Fruit fly (Drosophila melanogaster) whole organism, embryonic: ENCODE measurements around the gene CG44006.

ENCODE experiments used
- Abd-B ChIP-seq: fragments of 200-800 bp; sonication (Bioruptor generic); optimal IDR thresholded peaks from 2 replicates; lab custom pipeline; 2018; ENCODE audit warnings: missing biosample characterization, mild to moderate bottlenecking, missing genetic modification characterization, moderate library complexity
- CG10462 ChIP-seq: fragments of 200-800 bp; sonication (Bioruptor generic); optimal IDR thresholded peaks from 2 replicates; lab custom pipeline; 2016; ENCODE audit warnings: missing biosample characterization, missing genetic modification characterization
- CG12236 ChIP-seq: fragments of 200-800 bp; sonication (Bioruptor generic); optimal IDR thresholded peaks from 2 replicates; lab custom pipeline; 2016; ENCODE audit warnings: missing biosample characterization, missing genetic modification characterization
- CG13424 ChIP-seq: fragments of 200-800 bp; sonication (Bioruptor generic); optimal IDR thresholded peaks from 2 replicates; lab custom pipeline; 2019; ENCODE audit warnings: missing biosample characterization, mild to moderate bottlenecking, missing genetic modification characterization, moderate library complexity
- CG14014 ChIP-seq: fragments of 200-800 bp; sonication (Bioruptor generic); IDR thresholded peaks from 2 replicates; pipeline ENCODE4 v1.3.6; 2022; ENCODE audit warnings: missing biosample characterization, missing genetic modification characterization
- CG15696 ChIP-seq: fragments of 200-800 bp; sonication (Bioruptor generic); optimal IDR thresholded peaks from 2 replicates; lab custom pipeline; 2019; ENCODE audit warnings: missing biosample characterization, mild to moderate bottlenecking, missing genetic modification characterization, moderate library complexity
- CG1603 ChIP-seq: fragments of 200-800 bp; sonication (Bioruptor generic); optimal IDR thresholded peaks from 2 replicates; lab custom pipeline; 2019; ENCODE audit warnings: missing biosample characterization, mild to moderate bottlenecking, missing genetic modification characterization, moderate library complexity
- CG16813 ChIP-seq: fragments of 200-800 bp; sonication (Bioruptor generic); IDR thresholded peaks from 3 replicates; pipeline ENCODE4 v1.3.6; 2022; ENCODE audit warnings: missing biosample characterization, missing genetic modification characterization; ENCODE audit not compliant: partially characterized antibody
- CG17328 ChIP-seq: fragments of 200-800 bp; sonication (Bioruptor generic); IDR thresholded peaks from 2 replicates; pipeline ENCODE4 v1.3.6; 2022; ENCODE audit warnings: missing biosample characterization, missing genetic modification characterization
- CG17385 ChIP-seq: fragments of 200-800 bp; sonication (Bioruptor generic); optimal IDR thresholded peaks from 3 replicates; lab custom pipeline; 2018; ENCODE audit warnings: missing biosample characterization, mild to moderate bottlenecking, missing genetic modification characterization
- CG18764 ChIP-seq: fragments of 200-800 bp; sonication (Bioruptor generic); optimal IDR thresholded peaks from 3 replicates; lab custom pipeline; 2016; ENCODE audit warnings: missing biosample characterization, missing genetic modification characterization
- CG30431 ChIP-seq: fragments of 200-800 bp; sonication (Bioruptor generic); optimal IDR thresholded peaks from 2 replicates; lab custom pipeline; 2017; ENCODE audit warnings: missing biosample characterization, missing genetic modification characterization
- CG31224 ChIP-seq: fragments of 200-800 bp; sonication (Bioruptor generic); IDR thresholded peaks from 2 replicates; pipeline ENCODE4 v1.3.6; 2022; ENCODE audit warnings: missing biosample characterization, missing genetic modification characterization
- CG31388 ChIP-seq: fragments of 200-800 bp; sonication (Bioruptor generic); optimal IDR thresholded peaks from 2 replicates; lab custom pipeline; 2016; ENCODE audit warnings: missing biosample characterization, missing genetic modification characterization
- CG33213 ChIP-seq: fragments of 200-800 bp; sonication (Bioruptor generic); optimal IDR thresholded peaks from 3 replicates; lab custom pipeline; 2016; ENCODE audit warnings: missing biosample characterization, missing genetic modification characterization
- CG34422 ChIP-seq: fragments of 200-800 bp; sonication (Bioruptor generic); IDR thresholded peaks from 3 replicates; pipeline ENCODE4 v1.3.6; 2022; ENCODE audit warnings: missing biosample characterization, missing genetic modification characterization
- CG3726 ChIP-seq: fragments of 200-800 bp; sonication (Bioruptor generic); IDR thresholded peaks from 3 replicates; pipeline ENCODE4, ENCODE4 v1.3.6; 2022; ENCODE audit warnings: missing biosample characterization, missing genetic modification characterization
- CG3847 ChIP-seq: fragments of 200-800 bp; sonication (Bioruptor generic); IDR thresholded peaks from 2 replicates; pipeline ENCODE4 v1.3.6; 2022; ENCODE audit warnings: missing biosample characterization, missing genetic modification characterization
- CG3995 ChIP-seq: fragments of 200-800 bp; sonication (Bioruptor generic); optimal IDR thresholded peaks from 3 replicates; lab custom pipeline; 2016; ENCODE audit warnings: missing biosample characterization, missing genetic modification characterization
- CG42726 ChIP-seq: fragments of 200-800 bp; sonication (Bioruptor generic); IDR thresholded peaks from 2 replicates; pipeline ENCODE4 v1.3.6; 2022; ENCODE audit warnings: missing biosample characterization, missing genetic modification characterization; ENCODE audit not compliant: partially characterized antibody
- CG4404 ChIP-seq: fragments of 200-800 bp; sonication (Bioruptor generic); IDR thresholded peaks from 2 replicates; pipeline ENCODE4 v1.3.6; 2022; ENCODE audit warnings: missing biosample characterization, missing genetic modification characterization
- CG6175 ChIP-seq: fragments of 200-800 bp; sonication (Bioruptor generic); IDR thresholded peaks from 3 replicates; pipeline ENCODE4 v1.3.6; 2022; ENCODE audit warnings: missing biosample characterization, missing genetic modification characterization
- CG7745 ChIP-seq: fragments of 200-800 bp; sonication (Bioruptor generic); optimal IDR thresholded peaks from 2 replicates; lab custom pipeline; 2018; ENCODE audit warnings: missing biosample characterization, mild to moderate bottlenecking, missing genetic modification characterization, moderate library complexity
- CG9797 ChIP-seq: fragments of 200-800 bp; sonication (Bioruptor generic); optimal IDR thresholded peaks from 3 replicates; lab custom pipeline; 2018; ENCODE audit warnings: missing biosample characterization, mild to moderate bottlenecking, missing genetic modification characterization
- D ChIP-seq, 2 experiments: fragments of 200-800 bp in 1 of 2; fragments of >200 bp in 1 of 2; sonication (Bioruptor generic) in 1 of 2; optimal IDR thresholded peaks; 2 replicates in 1 of 2; 3 replicates in 1 of 2; lab custom pipeline; 2017; ENCODE audit warnings: mild to moderate bottlenecking in 1 of 2, missing biosample characterization in 1 of 2, missing genetic modification characterization in 1 of 2, missing genetic modification reagents in 1 of 2
- Dll ChIP-seq: fragments of 200-800 bp; sonication (Bioruptor generic); IDR thresholded peaks from 4 replicates; pipeline ENCODE4 v1.3.6; 2022; ENCODE audit warnings: missing biosample characterization, missing genetic modification characterization; ENCODE audit not compliant: partially characterized antibody
- ERR ChIP-seq: fragments of 200-800 bp; sonication (Bioruptor generic); optimal IDR thresholded peaks from 2 replicates; lab custom pipeline; 2016; ENCODE audit warnings: missing biosample characterization, missing genetic modification characterization
- Hmr ChIP-seq: fragments of 200-800 bp; sonication (Bioruptor generic); optimal IDR thresholded peaks from 3 replicates; lab custom pipeline; 2017; ENCODE audit warnings: mild to moderate bottlenecking, missing biosample characterization, missing genetic modification reagents, missing genetic modification characterization
- Jarid2 ChIP-seq: fragments of 200-800 bp; sonication (Bioruptor generic); optimal IDR thresholded peaks from 3 replicates; lab custom pipeline; 2017; ENCODE audit warnings: mild to moderate bottlenecking, missing biosample characterization, missing genetic modification reagents, missing genetic modification characterization
- Kr ChIP-seq: fragments of 200-800 bp; sonication (Bioruptor generic); optimal IDR thresholded peaks from 2 replicates; lab custom pipeline; 2017; ENCODE audit warnings: missing biosample characterization, mild to moderate bottlenecking, missing genetic modification characterization
- NC2α ChIP-seq: fragments of 200-800 bp; sonication (Bioruptor generic); optimal IDR thresholded peaks from 2 replicates; lab custom pipeline; 2016; ENCODE audit warnings: missing biosample characterization, missing genetic modification characterization
- Opbp ChIP-seq: fragments of 200-800 bp; sonication (Bioruptor generic); IDR thresholded peaks from 3 replicates; pipeline ENCODE4 v1.3.6; 2022; ENCODE audit warnings: missing biosample characterization, missing genetic modification characterization; ENCODE audit not compliant: partially characterized antibody
- Poxn ChIP-seq: fragments of 200-800 bp; sonication (Bioruptor generic); IDR thresholded peaks from 2 replicates; pipeline ENCODE4 v1.3.6; 2022; ENCODE audit warnings: missing biosample characterization, missing genetic modification characterization
- abd-A ChIP-seq: fragments of 200-800 bp; sonication (Bioruptor generic); optimal IDR thresholded peaks from 3 replicates; lab custom pipeline; 2019; ENCODE audit warnings: missing biosample characterization, mild to moderate bottlenecking, missing genetic modification characterization, moderate library complexity
- az2 ChIP-seq: fragments of 200-800 bp; sonication (Bioruptor generic); optimal IDR thresholded peaks from 3 replicates; lab custom pipeline; 2016; ENCODE audit warnings: missing biosample characterization, missing genetic modification characterization
- chif ChIP-seq, 2 experiments: fragments of 200-800 bp; sonication (Bioruptor generic); optimal IDR thresholded peaks; 3 replicates each; lab custom pipeline; 2016; ENCODE audit warnings: missing biosample characterization in 2 of 2, missing genetic modification characterization in 2 of 2
- dan ChIP-seq: fragments of 200-800 bp; sonication (Bioruptor generic); IDR thresholded peaks from 2 replicates; pipeline ENCODE4 v1.3.6; 2022; ENCODE audit warnings: missing biosample characterization, missing genetic modification characterization
- dysf ChIP-seq: fragments of 200-800 bp; sonication (Bioruptor generic); IDR thresholded peaks from 3 replicates; pipeline ENCODE4 v1.3.6; 2022; ENCODE audit warnings: missing biosample characterization, missing genetic modification characterization
- eve ChIP-seq, 2 experiments: fragments of >200 bp; optimal IDR thresholded peaks; 2 replicates each; lab custom pipeline; 2017; ENCODE audit warnings: missing biosample characterization in 2 of 2, missing genetic modification characterization in 2 of 2
- fd3F ChIP-seq: fragments of 200-800 bp; sonication (Bioruptor generic); optimal IDR thresholded peaks from 2 replicates; lab custom pipeline; 2018; ENCODE audit warnings: missing biosample characterization, mild to moderate bottlenecking, missing genetic modification characterization, moderate library complexity
- lilli ChIP-seq: fragments of 200-800 bp; sonication (Bioruptor generic); optimal IDR thresholded peaks from 3 replicates; lab custom pipeline; 2016; ENCODE audit warnings: missing biosample characterization, missing genetic modification characterization
- nom ChIP-seq: fragments of 200-800 bp; sonication (Bioruptor generic); optimal IDR thresholded peaks from 2 replicates; lab custom pipeline; 2017; ENCODE audit warnings: missing biosample characterization, missing genetic modification characterization, mild to moderate bottlenecking, moderate library complexity, missing genetic modification reagents
- oc ChIP-seq: fragments of 200-800 bp; sonication (Bioruptor generic); optimal IDR thresholded peaks from 2 replicates; lab custom pipeline; 2018; ENCODE audit warnings: missing biosample characterization, mild to moderate bottlenecking, missing genetic modification characterization, moderate library complexity
- otp ChIP-seq: fragments of 200-800 bp; sonication (Bioruptor generic); IDR thresholded peaks from 3 replicates; pipeline ENCODE4, ENCODE4 v1.3.6; 2022; ENCODE audit warnings: missing biosample characterization, missing genetic modification characterization
- psq ChIP-seq: fragments of 200-800 bp; sonication (Bioruptor generic); optimal IDR thresholded peaks from 2 replicates; lab custom pipeline; 2017; ENCODE audit warnings: missing biosample characterization, missing genetic modification characterization
- row ChIP-seq: fragments of 200-800 bp; sonication (Bioruptor generic); IDR thresholded peaks from 3 replicates; pipeline ENCODE4 v1.3.6; 2022; ENCODE audit warnings: missing biosample characterization, missing genetic modification characterization
- salm ChIP-seq: fragments of 200-800 bp; sonication (Bioruptor generic); optimal IDR thresholded peaks from 2 replicates; lab custom pipeline; 2018; ENCODE audit warnings: missing biosample characterization, mild to moderate bottlenecking, missing genetic modification characterization
- sima ChIP-seq: fragments of 200-800 bp; sonication (Bioruptor generic); optimal IDR thresholded peaks from 2 replicates; lab custom pipeline; 2016; ENCODE audit warnings: missing biosample characterization, missing genetic modification characterization
- unc-4 ChIP-seq: fragments of 200-800 bp; sonication (Bioruptor generic); IDR thresholded peaks from 2 replicates; pipeline ENCODE4 v1.3.6; 2022; ENCODE audit warnings: missing biosample characterization, missing genetic modification characterization; ENCODE audit not compliant: partially characterized antibody
- vnd ChIP-seq: fragments of 200-800 bp; sonication (Bioruptor generic); IDR thresholded peaks from 3 replicates; pipeline ENCODE4 v1.3.6; 2022; ENCODE audit warnings: missing biosample characterization, missing genetic modification characterization; ENCODE audit not compliant: partially characterized antibody
- wek ChIP-seq: fragments of 200-800 bp; sonication (Bioruptor generic); optimal IDR thresholded peaks from 3 replicates; lab custom pipeline; 2018; ENCODE audit warnings: missing biosample characterization, mild to moderate bottlenecking, missing genetic modification characterization, moderate library complexity

Gene CG44006

dm6 chr3L:18102161-18102565 lies 32.2 kb upstream of the CG44006 start (continued):
- TF ChIP-seq CG42726 (GFP tag; lab: Robert Waterston, UW), result no peak
- TF ChIP-seq CG18764 (GFP tag; lab: Kevin White, UChicago), result no peak
- no peak for TF ChIP-seq Poxn
- no peak for TF ChIP-seq CG16813 (GFP tag; lab: Robert Waterston, UW)
- peak; percentile 47 for TF ChIP-seq row (GFP tag; lab: Robert Waterston, UW)
- no peak for TF ChIP-seq unc-4 (GFP tag; lab: Robert Waterston, UW)
- no peak for TF ChIP-seq D (optimal IDR thresholded peaks at IDR 0.05; lab: Kevin White, UChicago)
- peak; percentile 39 for TF ChIP-seq D (GFP tag; optimal IDR thresholded peaks at IDR 0.05; lab: Kevin White, UChicago)
- TF ChIP-seq CG13424, result peak; percentile 64
- no peak for TF ChIP-seq CG31388 (GFP tag; lab: Kevin White, UChicago)
- TF ChIP-seq Hmr (GFP tag; lab: Kevin White, UChicago), result no peak
- TF ChIP-seq CG7745 (tag; lab: Kevin White, UChicago), result no peak
- TF ChIP-seq CG9797 (GFP tag; lab: Kevin White, UChicago), result no peak
- no peak for TF ChIP-seq CG15696 (tag; lab: Kevin White, UChicago)
- TF ChIP-seq CG1603 (tag; lab: Kevin White, UChicago), result no peak
- TF ChIP-seq Dll (GFP tag; lab: Robert Waterston, UW), result no peak
- TF ChIP-seq sima (GFP tag; lab: Kevin White, UChicago), result no peak
- TF ChIP-seq Jarid2 (GFP tag; lab: Kevin White, UChicago), result no peak
- no peak for TF ChIP-seq oc
- TF ChIP-seq CG17385 (GFP tag; lab: Kevin White, UChicago), result peak; percentile 77
- no peak for TF ChIP-seq CG14014
- TF ChIP-seq CG34422 (GFP tag; lab: Robert Waterston, UW), result no peak
- no peak for TF ChIP-seq CG3995
- no peak for TF ChIP-seq otp (GFP tag; lab: Robert Waterston, UW)
- no peak for TF ChIP-seq Abd-B (GFP tag; lab: Kevin White, UChicago)
- no peak for TF ChIP-seq wek
- no peak for TF ChIP-seq vnd (GFP tag; lab: Robert Waterston, UW)
- no peak for TF ChIP-seq CG17328 (GFP tag; lab: Robert Waterston, UW)
- no peak for TF ChIP-seq dysf (GFP tag; lab: Robert Waterston, UW)
- no peak for TF ChIP-seq ERR (GFP tag; lab: Kevin White, UChicago)
- no peak for TF ChIP-seq CG6175
- TF ChIP-seq Kr (GFP tag; lab: Kevin White, UChicago), result no peak
- no peak for TF ChIP-seq Opbp (GFP tag; lab: Robert Waterston, UW)
- TF ChIP-seq psq (GFP tag; lab: Kevin White, UChicago), result no peak
- TF ChIP-seq fd3F, result no peak
- TF ChIP-seq salm, result no peak
- TF ChIP-seq CG4404 (GFP tag; lab: Robert Waterston, UW), result no peak
- no peak for TF ChIP-seq CG3847 (GFP tag; lab: Robert Waterston, UW)
- no peak for TF ChIP-seq nom
- no peak for TF ChIP-seq dan (GFP tag; lab: Robert Waterston, UW)
- no peak for TF ChIP-seq CG12236
- TF ChIP-seq chif (GFP tag; optimal IDR thresholded peaks at IDR 0.05; lab: Kevin White, UChicago), result no peak
- TF ChIP-seq CG3726 (GFP tag; lab: Robert Waterston, UW), result no peak
- no peak for TF ChIP-seq CG33213 (GFP tag; lab: Kevin White, UChicago)
- no peak for TF ChIP-seq abd-A (tag; lab: Kevin White, UChicago)
- TF ChIP-seq CG10462, result no peak
- no peak for TF ChIP-seq NC2α (GFP tag; lab: Kevin White, UChicago)
- no peak for TF ChIP-seq CG31224
- TF ChIP-seq lilli (GFP tag; lab: Kevin White, UChicago), result no peak
- no peak for TF ChIP-seq CG30431
- peak; percentile 1 for TF ChIP-seq az2
- no peak for TF ChIP-seq eve (GFP tag; optimal IDR thresholded peaks at IDR 0.05; lab: Kevin White, UChicago)
